Fruit fly (Drosophila melanogaster): ENCODE data around the gene Btk.

The Btk gene

dm6 chr2L:8290653-8291233 is 10.1 kb downstream of the Btk start (continued):
- TF ChIP-seq lbe (GFP tag; optimal IDR thresholded peaks at IDR 0.05) (peak; percentile 66), CG4424 (GFP tag; optimal IDR thresholded peaks at IDR 0.05) (peak; percentile 9), ewg (GFP tag; optimal IDR thresholded peaks at IDR 0.05) (peak; percentile 17), CG6254 (GFP tag; optimal IDR thresholded peaks at IDR 0.05) (no peak), dmrt11E (tag; optimal IDR thresholded peaks at IDR 0.05) (peak; percentile 39), grau (tag; optimal IDR thresholded peaks at IDR 0.05) (peak; percentile 76), HLHmδ (GFP tag; optimal IDR thresholded peaks at IDR 0.05) (no peak), Drgx (GFP tag; IDR thresholded peaks at IDR 0.05) (peak; percentile 80), Ets65A (GFP tag) (peak; percentile 88), Chrac-16 (GFP tag; optimal IDR thresholded peaks at IDR 0.05) (peak; percentile 8), dmrt99B (tag; optimal IDR thresholded peaks at IDR 0.05) (peak; percentile 39), CG7839 (tag; optimal IDR thresholded peaks at IDR 0.05) (peak; percentile 43), pan (optimal IDR thresholded peaks at IDR 0.05) (no peak), pan (GFP tag; optimal IDR thresholded peaks at IDR 0.05 in 1 of 2, IDR thresholded peaks at IDR 0.05 in 1 of 2) (peak in 1 of 2 experiments; percentile 25), bsh (GFP tag; optimal IDR thresholded peaks at IDR 0.05) (peak; percentile 43 to 61), Fer2 (tag; optimal IDR thresholded peaks at IDR 0.05) (no peak)

- no peak for TF ChIP-seq Lpt (GFP tag; optimal IDR thresholded peaks at IDR 0.05)
- TF ChIP-seq sens (GFP tag) = peak; percentile 70
- no peak for TF ChIP-seq CG14965 (GFP tag; optimal IDR thresholded peaks at IDR 0.05; ENCODE audit: borderline replicate concordance)
- TF ChIP-seq slp2 (GFP tag; optimal IDR thresholded peaks at IDR 0.05) = no peak
- no peak for TF ChIP-seq CG2199 (GFP tag; IDR thresholded peaks at IDR 0.05)
- no peak for TF ChIP-seq lbe (GFP tag; optimal IDR thresholded peaks at IDR 0.05)
- TF ChIP-seq dpn (GFP tag; optimal IDR thresholded peaks at IDR 0.05) = no peak
- TF ChIP-seq insv (GFP tag; optimal IDR thresholded peaks at IDR 0.05) = peak in 1 of 2 experiments; percentile 89
- TF ChIP-seq Hsf (GFP tag; optimal IDR thresholded peaks at IDR 0.05) = no peak
- no peak for TF ChIP-seq slbo (GFP tag; IDR thresholded peaks at IDR 0.05)
- no peak for TF ChIP-seq HHEX (GFP tag; optimal IDR thresholded peaks at IDR 0.05)
- peak; percentile 48 for TF ChIP-seq CG1529 (GFP tag; optimal IDR thresholded peaks at IDR 0.05)
- TF ChIP-seq twi (tag; optimal IDR thresholded peaks at IDR 0.05) = peak; percentile 5
These were observed 10.8 kb downstream of the Btk start for dm6 chr2L:8290092-8290424.

DNA sequence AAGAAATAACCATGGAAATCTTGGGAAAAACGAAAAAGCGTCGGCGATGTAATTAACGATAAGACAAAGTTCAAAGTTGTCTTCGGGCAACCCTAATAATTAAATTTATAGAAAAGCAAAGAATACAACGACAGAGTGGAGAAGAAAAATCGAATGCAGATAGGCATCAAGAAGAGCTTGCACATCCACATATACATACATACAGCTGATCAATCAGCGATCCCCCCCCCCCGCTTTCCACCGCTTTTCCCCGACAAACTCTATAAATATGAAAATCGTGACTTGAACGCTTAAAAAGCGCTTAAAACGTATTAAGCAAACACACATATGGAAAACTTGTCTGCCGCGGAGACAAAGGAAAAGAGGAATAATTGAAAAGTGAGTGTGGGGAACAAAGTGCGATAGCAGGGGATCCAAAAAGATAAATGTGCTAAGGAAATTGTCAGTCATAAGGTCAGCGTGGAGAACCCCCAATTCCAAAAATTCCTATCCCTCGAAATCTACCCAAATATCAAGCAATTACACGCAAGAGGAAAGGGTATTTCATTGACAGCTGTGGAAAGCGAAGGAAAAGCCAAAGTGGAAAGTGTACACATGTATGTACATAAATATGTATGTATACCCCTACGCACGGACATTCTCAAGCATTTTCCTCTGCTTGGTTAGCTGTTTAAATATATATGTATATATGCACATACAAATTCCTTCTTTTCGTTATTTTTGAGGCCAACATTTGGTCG is 11.4 kb downstream of the Btk start:
- TF ChIP-seq ci (GFP tag; IDR thresholded peaks at IDR 0.05) (0 out of 3 replicates have a peak, but pooled peaks have one; percentile 37), sisA (GFP tag; IDR thresholded peaks at IDR 0.05) (no peak), otp (GFP tag; IDR thresholded peaks at IDR 0.05) (0 out of 3 replicates have a peak, but pooled peaks have one; percentile 4), Usf (GFP tag; optimal IDR thresholded peaks at IDR 0.05) (no peak), CG33557 (GFP tag; optimal IDR thresholded peaks at IDR 0.05) (peak; percentile 73), D19A (tag; optimal IDR thresholded peaks at IDR 0.05) (peak; percentile 98), vvl (GFP tag; IDR thresholded peaks at IDR 0.05) (peak; percentile 46; the same call in 1 of the 2 replicates), ara (GFP tag; IDR thresholded peaks at IDR 0.05) (peak; percentile 35; the same call in 1 of the 2 replicates), CG2199 (GFP tag; IDR thresholded peaks at IDR 0.05) (peak; percentile 30; the same call in 1 of the 3 replicates), sqz (GFP tag; optimal IDR thresholded peaks at IDR 0.05) (no peak), chm (GFP tag; IDR thresholded peaks at IDR 0.05) (0 out of 2 replicates have a peak, but pooled peaks have one; percentile 17), Mes4 (GFP tag; optimal IDR thresholded peaks at IDR 0.05) (no peak), CG8290 (GFP tag; optimal IDR thresholded peaks at IDR 0.05) (no peak), CG8290 (tag; optimal IDR thresholded peaks at IDR 0.05) (no peak), CG18764 (GFP tag; optimal IDR thresholded peaks at IDR 0.05) (no peak), CG18262 (tag; optimal IDR thresholded peaks at IDR 0.05) (peak; percentile 2), oc (tag; optimal IDR thresholded peaks at IDR 0.05) (peak; percentile 4), Six4 (GFP tag; optimal IDR thresholded peaks at IDR 0.05) (no peak), trem (tag; optimal IDR thresholded peaks at IDR 0.05) (no peak), tap (tag; optimal IDR thresholded peaks at IDR 0.05) (no peak), ac (GFP tag; optimal IDR thresholded peaks at IDR 0.05) (peak; percentile 59)

Data from whole organism, embryonic.